Fruit fly (Drosophila melanogaster) whole organism, embryonic: ENCODE results near the gene CG6041.
A peak's percentile ranks its signal among the peaks of the same experiment; 100 is the strongest.

Experiments used
- Atf3 ChIP-seq: fragments of 200-800 bp; sonication (Bioruptor generic); optimal IDR thresholded peaks from 3 replicates; lab custom pipeline; 2016; ENCODE audit warnings: missing biosample characterization, missing genetic modification characterization
- CG10462 ChIP-seq: fragments of 200-800 bp; sonication (Bioruptor generic); optimal IDR thresholded peaks from 2 replicates; lab custom pipeline; 2016; ENCODE audit warnings: missing biosample characterization, missing genetic modification characterization
- CG10565 ChIP-seq: fragments of 200-800 bp; sonication (Bioruptor generic); optimal IDR thresholded peaks from 3 replicates; lab custom pipeline; 2016; ENCODE audit warnings: missing biosample characterization, mild to moderate bottlenecking, missing genetic modification characterization
- CG11398 ChIP-seq: fragments of 200-800 bp; sonication (Bioruptor generic); optimal IDR thresholded peaks from 2 replicates; lab custom pipeline; 2016; ENCODE audit warnings: missing biosample characterization, missing genetic modification characterization
- CG11456 ChIP-seq: fragments of 200-800 bp; sonication (Bioruptor generic); IDR thresholded peaks from 3 replicates; pipeline ENCODE4 v1.3.6; 2022; ENCODE audit warnings: missing biosample characterization, missing genetic modification characterization
- CG12219 ChIP-seq: fragments of 200-800 bp; sonication (Bioruptor generic); optimal IDR thresholded peaks from 3 replicates; lab custom pipeline; 2018; ENCODE audit warnings: missing biosample characterization, mild to moderate bottlenecking, missing genetic modification characterization
- CG12236 ChIP-seq: fragments of 200-800 bp; sonication (Bioruptor generic); optimal IDR thresholded peaks from 2 replicates; lab custom pipeline; 2016; ENCODE audit warnings: missing biosample characterization, missing genetic modification characterization
- CG12391 ChIP-seq: fragments of 200-800 bp; sonication (Bioruptor generic); optimal IDR thresholded peaks from 3 replicates; lab custom pipeline; 2018; ENCODE audit warnings: missing biosample characterization, mild to moderate bottlenecking, missing genetic modification characterization, moderate library complexity
- CG13775 ChIP-seq: fragments of 200-800 bp; sonication (Bioruptor generic); optimal IDR thresholded peaks from 3 replicates; lab custom pipeline; 2017; ENCODE audit warnings: missing biosample characterization, mild to moderate bottlenecking, missing genetic modification characterization
- CG13894 ChIP-seq: fragments of 200-800 bp; sonication (Bioruptor generic); optimal IDR thresholded peaks from 3 replicates; lab custom pipeline; 2018; ENCODE audit warnings: missing biosample characterization, mild to moderate bottlenecking, missing genetic modification characterization, moderate library complexity
- CG15073 ChIP-seq: fragments of 200-800 bp; sonication (Bioruptor generic); optimal IDR thresholded peaks from 2 replicates; lab custom pipeline; 2016; ENCODE audit warnings: missing biosample characterization, missing genetic modification characterization
- CG15601 ChIP-seq: fragments of 200-800 bp; sonication (Bioruptor generic); optimal IDR thresholded peaks from 3 replicates; lab custom pipeline; 2019; ENCODE audit warnings: missing biosample characterization, mild to moderate bottlenecking, missing genetic modification characterization, moderate library complexity
- CG1792 ChIP-seq: fragments of 200-800 bp; sonication (Bioruptor generic); optimal IDR thresholded peaks from 2 replicates; lab custom pipeline; 2016; ENCODE audit warnings: missing biosample characterization, missing genetic modification characterization
- CG2875 ChIP-seq: fragments of 200-800 bp; sonication (Bioruptor generic); optimal IDR thresholded peaks from 2 replicates; lab custom pipeline; 2017; ENCODE audit warnings: missing biosample characterization, mild to moderate bottlenecking, missing genetic modification characterization, missing genetic modification reagents
- CG31441 ChIP-seq: fragments of 200-800 bp; sonication (Bioruptor generic); IDR thresholded peaks from 2 replicates; pipeline ENCODE4 v1.3.6; 2022; ENCODE audit warnings: missing biosample characterization, missing genetic modification characterization
- CG3726 ChIP-seq: fragments of 200-800 bp; sonication (Bioruptor generic); IDR thresholded peaks from 3 replicates; pipeline ENCODE4, ENCODE4 v1.3.6; 2022; ENCODE audit warnings: missing biosample characterization, missing genetic modification characterization
- CG5245 ChIP-seq: fragments of 200-800 bp; sonication (Bioruptor generic); optimal IDR thresholded peaks from 3 replicates; lab custom pipeline; 2016; ENCODE audit warnings: missing biosample characterization, missing genetic modification characterization
- CG6854 ChIP-seq: fragments of 200-800 bp; sonication (Bioruptor generic); optimal IDR thresholded peaks from 3 replicates; lab custom pipeline; 2017; ENCODE audit warnings: missing biosample characterization, mild to moderate bottlenecking, missing genetic modification characterization
- CG8388 ChIP-seq: fragments of 200-800 bp; sonication (Bioruptor generic); optimal IDR thresholded peaks from 2 replicates; lab custom pipeline; 2019; ENCODE audit warnings: missing biosample characterization, mild to moderate bottlenecking, missing genetic modification characterization, moderate library complexity
- CG8924 ChIP-seq: fragments of 200-800 bp; optimal IDR thresholded peaks from 3 replicates; lab custom pipeline; 2019; ENCODE audit warnings: missing biosample characterization, mild to moderate bottlenecking, missing genetic modification characterization, moderate library complexity
- CG9797 ChIP-seq: fragments of 200-800 bp; sonication (Bioruptor generic); optimal IDR thresholded peaks from 3 replicates; lab custom pipeline; 2018; ENCODE audit warnings: missing biosample characterization, mild to moderate bottlenecking, missing genetic modification characterization
- CHES-1-like ChIP-seq: fragments of 200-800 bp; sonication (Bioruptor generic); optimal IDR thresholded peaks from 2 replicates; lab custom pipeline; 2016; ENCODE audit warnings: missing biosample characterization, missing genetic modification characterization
- Chrac-16 ChIP-seq: fragments of 200-800 bp; sonication (Bioruptor generic); optimal IDR thresholded peaks from 3 replicates; lab custom pipeline; 2016; ENCODE audit warnings: missing biosample characterization, missing genetic modification characterization
- Dbx ChIP-seq: fragments of 200-800 bp; sonication (Bioruptor generic); IDR thresholded peaks from 3 replicates; pipeline ENCODE4 v1.3.6; 2022; ENCODE audit warnings: missing biosample characterization, missing genetic modification characterization
- Dek ChIP-seq: fragments of 200-800 bp; sonication (Bioruptor generic); optimal IDR thresholded peaks from 3 replicates; lab custom pipeline; 2019; ENCODE audit warnings: missing biosample characterization, mild to moderate bottlenecking, missing genetic modification characterization, moderate library complexity
- Dip3 ChIP-seq: fragments of 200-800 bp; sonication (Bioruptor generic); optimal IDR thresholded peaks from 3 replicates; lab custom pipeline; 2016; ENCODE audit warnings: missing biosample characterization, missing genetic modification characterization
- Gsc ChIP-seq: fragments of 200-800 bp; sonication (Bioruptor generic); IDR thresholded peaks from 2 replicates; pipeline ENCODE4 v1.3.6; 2022; ENCODE audit warnings: missing biosample characterization, missing genetic modification characterization
- HLH3B ChIP-seq: fragments of 200-800 bp; sonication (Bioruptor generic); IDR thresholded peaks from 2 replicates; pipeline ENCODE4 v1.3.6; 2022; ENCODE audit warnings: missing biosample characterization, missing genetic modification characterization
- HmgD ChIP-seq: fragments of 200-800 bp; sonication (Bioruptor generic); optimal IDR thresholded peaks from 3 replicates; lab custom pipeline; 2016; ENCODE audit warnings: missing biosample characterization, missing genetic modification characterization
- Hsf ChIP-seq: fragments of 200-800 bp; sonication (Bioruptor generic); optimal IDR thresholded peaks from 3 replicates; lab custom pipeline; 2016; ENCODE audit warnings: missing biosample characterization, missing genetic modification characterization
- Med ChIP-seq: fragments of 200-800 bp; sonication (Bioruptor generic); peaks from one replicate; lab custom pipeline; 2016; ENCODE audit warnings: missing biosample characterization, missing genetic modification characterization, mild to moderate bottlenecking, inconsistent platforms, moderate library complexity
- Mes4 ChIP-seq: fragments of 200-800 bp; sonication (Bioruptor generic); optimal IDR thresholded peaks from 2 replicates; lab custom pipeline; 2016; ENCODE audit warnings: missing biosample characterization, missing genetic modification characterization
- Nf-YA ChIP-seq: fragments of 200-800 bp; sonication (Bioruptor generic); IDR thresholded peaks from 2 replicates; pipeline ENCODE4 v1.3.6; 2022; ENCODE audit warnings: missing biosample characterization, missing genetic modification characterization
- Sin3A ChIP-seq: fragments of >200 bp; optimal IDR thresholded peaks from 2 replicates; lab custom pipeline; 2018
- ara ChIP-seq: fragments of 200-800 bp; sonication (Bioruptor generic); IDR thresholded peaks from 2 replicates; pipeline ENCODE4 v1.3.6; 2022; ENCODE audit warnings: missing biosample characterization, missing genetic modification characterization
- chif ChIP-seq, 2 experiments: fragments of 200-800 bp; sonication (Bioruptor generic); optimal IDR thresholded peaks; 3 replicates each; lab custom pipeline; 2016; ENCODE audit warnings: missing biosample characterization in 2 of 2, missing genetic modification characterization in 2 of 2
- chm ChIP-seq: fragments of 200-800 bp; sonication (Bioruptor generic); IDR thresholded peaks from 2 replicates; pipeline ENCODE4 v1.3.6; 2022; ENCODE audit warnings: missing biosample characterization, missing genetic modification characterization
- dpn ChIP-seq, 2 experiments: fragments of 200-800 bp; sonication (Bioruptor generic); optimal IDR thresholded peaks; 3 replicates each; lab custom pipeline; 2016; ENCODE audit warnings: missing biosample characterization in 2 of 2, missing genetic modification characterization in 2 of 2
- emc ChIP-seq: fragments of 200-800 bp; sonication (Bioruptor generic); optimal IDR thresholded peaks from 2 replicates; lab custom pipeline; 2016; ENCODE audit warnings: missing biosample characterization, missing genetic modification characterization
- ewg ChIP-seq: fragments of 200-800 bp; sonication (Bioruptor generic); optimal IDR thresholded peaks from 3 replicates; lab custom pipeline; 2017; ENCODE audit warnings: mild to moderate bottlenecking, missing biosample characterization, missing genetic modification reagents, missing genetic modification characterization
- grn ChIP-seq: fragments of 200-800 bp; sonication (Bioruptor generic); optimal IDR thresholded peaks from 3 replicates; lab custom pipeline; 2017; ENCODE audit warnings: missing biosample characterization, missing genetic modification characterization
- gsb-n ChIP-seq: fragments of 200-800 bp; sonication (Bioruptor generic); optimal IDR thresholded peaks from 3 replicates; lab custom pipeline; 2018; ENCODE audit warnings: missing biosample characterization, mild to moderate bottlenecking, missing genetic modification characterization
- ind ChIP-seq: fragments of 200-800 bp; sonication (Bioruptor generic); optimal IDR thresholded peaks from 3 replicates; lab custom pipeline; 2016; ENCODE audit warnings: missing biosample characterization, missing genetic modification characterization
- mam ChIP-seq: fragments of 200-800 bp; sonication (Bioruptor generic); optimal IDR thresholded peaks from 3 replicates; lab custom pipeline; 2016; ENCODE audit warnings: missing biosample characterization, missing genetic modification characterization
- nau ChIP-seq: fragments of 200-800 bp; sonication (Bioruptor generic); optimal IDR thresholded peaks from 3 replicates; lab custom pipeline; 2017; ENCODE audit warnings: missing biosample characterization, mild to moderate bottlenecking, missing genetic modification characterization, missing genetic modification reagents
- nmo ChIP-seq: fragments of 200-800 bp; sonication (Bioruptor generic); optimal IDR thresholded peaks from 2 replicates; lab custom pipeline; 2018; ENCODE audit warnings: missing biosample characterization, mild to moderate bottlenecking, missing genetic modification characterization, moderate library complexity
- oc ChIP-seq: fragments of 200-800 bp; sonication (Bioruptor generic); optimal IDR thresholded peaks from 2 replicates; lab custom pipeline; 2018; ENCODE audit warnings: missing biosample characterization, mild to moderate bottlenecking, missing genetic modification characterization, moderate library complexity
- pan ChIP-seq, 4 experiments: fragments of >200 bp in 3 of 4; fragments of 200-800 bp in 1 of 4; sonication (Bioruptor generic) in 1 of 4; optimal IDR thresholded peaks in 3 of 4; IDR thresholded peaks in 1 of 4; 2 replicates each; pipeline versions ENCODE4 v1.3.6 to Lab custom; 2017 to 2022; ENCODE audit warnings: missing biosample characterization in 2 of 4, missing genetic modification characterization in 2 of 4, mixed read lengths in 1 of 4
- row ChIP-seq: fragments of 200-800 bp; sonication (Bioruptor generic); IDR thresholded peaks from 3 replicates; pipeline ENCODE4 v1.3.6; 2022; ENCODE audit warnings: missing biosample characterization, missing genetic modification characterization
- shn ChIP-seq: fragments of 200-800 bp; sonication (Bioruptor generic); optimal IDR thresholded peaks from 3 replicates; lab custom pipeline; 2016; ENCODE audit warnings: missing biosample characterization, missing genetic modification characterization
- zf30C ChIP-seq: fragments of 200-800 bp; sonication (Bioruptor generic); optimal IDR thresholded peaks from 3 replicates; lab custom pipeline; 2018; ENCODE audit warnings: missing biosample characterization, mild to moderate bottlenecking, missing genetic modification characterization

CG6041 gene

dm6 chrX:5973389-5974025 is 25.5 kb downstream of the CG6041 start (continued):
- TF ChIP-seq CG6854 (GFP tag; lab: Kevin White, UChicago) (no peak), shn (no peak), CG12391 (tag; lab: Kevin White, UChicago) (peak; percentile 35), chif (GFP tag; optimal IDR thresholded peaks at IDR 0.05; lab: Kevin White, UChicago) (peak in 1 of 2 experiments; percentile 24), emc (GFP tag; lab: Kevin White, UChicago) (no peak), CG10565 (GFP tag; lab: Kevin White, UChicago) (no peak), Dek (no peak), chm (GFP tag; lab: Robert Waterston, UW) (no peak), CG5245 (GFP tag; lab: Kevin White, UChicago) (peak; percentile 68), nmo (GFP tag; lab: Kevin White, UChicago) (no peak), mam (no peak), Gsc (GFP tag; lab: Robert Waterston, UW) (0 out of 2 replicates have a peak, but pooled peaks have one; percentile 8), Med (GFP tag; lab: Kevin White, UChicago) (peak; percentile 76), Dbx (no peak), Mes4 (GFP tag; lab: Kevin White, UChicago) (no peak), CG10462 (GFP tag; lab: Kevin White, UChicago) (no peak), grn (GFP tag; lab: Kevin White, UChicago) (no peak), CG11398 (GFP tag; lab: Kevin White, UChicago) (no peak), HmgD (no peak), pan (optimal IDR thresholded peaks at IDR 0.05; lab: Kevin White, UChicago) (no peak), pan (GFP tag; optimal IDR thresholded peaks at IDR 0.05 in 1 of 2, IDR thresholded peaks at IDR 0.05 in 1 of 2) (peak in 1 of 2 experiments; percentile 55), CHES-1-like (GFP tag; lab: Kevin White, UChicago) (no peak), CG8924 (no peak), ewg (GFP tag; lab: Kevin White, UChicago) (no peak), Atf3 (no peak), gsb-n (tag; lab: Kevin White, UChicago) (peak; percentile 4), CG8388 (GFP tag; lab: Kevin White, UChicago) (peak; percentile 36), Hsf (GFP tag; lab: Kevin White, UChicago) (no peak), CG15601 (tag; lab: Kevin White, UChicago) (no peak), CG13775 (no peak), CG1792 (GFP tag; lab: Kevin White, UChicago) (no peak), dpn (GFP tag; optimal IDR thresholded peaks at IDR 0.05; lab: Kevin White, UChicago) (peak in 1 of 2 experiments; percentile 41), CG3726 (no peak), ind (GFP tag; lab: Kevin White, UChicago) (peak; percentile 11), CG15073 (GFP tag; lab: Kevin White, UChicago) (no peak), Dip3 (GFP tag; lab: Kevin White, UChicago) (no peak), CG11456 (GFP tag; lab: Robert Waterston, UW) (no peak), Nf-YA (GFP tag; lab: Robert Waterston, UW) (no peak), CG2875 (GFP tag; lab: Kevin White, UChicago) (peak; percentile 9), CG9797 (GFP tag; lab: Kevin White, UChicago) (no peak), zf30C (GFP tag; lab: Kevin White, UChicago) (no peak), Chrac-16 (GFP tag; lab: Kevin White, UChicago) (peak; percentile 9), CG12219 (GFP tag; lab: Kevin White, UChicago) (no peak), CG13894 (tag; lab: Kevin White, UChicago) (no peak), oc (no peak), ara (GFP tag; lab: Robert Waterston, UW) (peak; percentile 50; the same call in 1 of the 2 replicates), CG31441 (peak; percentile 62), HLH3B (GFP tag; lab: Robert Waterston, UW) (no peak), row (GFP tag; lab: Robert Waterston, UW) (peak; percentile 47; the same call in 2 of the 3 replicates), nau (GFP tag; lab: Kevin White, UChicago) (no peak), Sin3A (lab: Kevin White, UChicago) (no peak), CG12236 (GFP tag; lab: Kevin White, UChicago) (no peak)
